Worm (Caenorhabditis elegans) whole organism, young adult: ENCODE data around the gene T23E1.3.

Source experiments
- F57A8.1 ChIP-seq: fragments of 200-800 bp; sonication (Bioruptor generic); optimal IDR thresholded peaks from 2 replicates; lab custom pipeline; 2018; ENCODE audit warnings: mild to moderate bottlenecking, missing genetic modification characterization, moderate library complexity, missing compliant biosample characterization
- K12H6.12 ChIP-seq: fragments of 200-800 bp; sonication (Bioruptor generic); optimal IDR thresholded peaks from 2 replicates; lab custom pipeline; 2018; ENCODE audit warnings: mild to moderate bottlenecking, missing genetic modification characterization, missing compliant biosample characterization
- Y53G8AR.9 ChIP-seq: fragments of 200-800 bp; sonication (Bioruptor generic); conservative IDR thresholded peaks from 2 replicates; pipeline ENCODE4 v1.3.6; 2022; ENCODE audit warnings: missing genetic modification reagents, missing genetic modification characterization, missing compliant biosample characterization
- aptf-2 ChIP-seq: fragments of 200-800 bp; sonication (Bioruptor generic); conservative IDR thresholded peaks from 2 replicates; pipeline ENCODE4 v1.3.6; 2022; ENCODE audit warnings: missing genetic modification reagents, missing genetic modification characterization, missing compliant biosample characterization
- die-1 ChIP-seq: sonication (generic microtip); optimal IDR thresholded peaks from 2 replicates; lab custom pipeline; 2016; ENCODE audit warnings: missing genotype, mild to moderate bottlenecking, missing genetic modification characterization, missing compliant biosample characterization
- hlh-26 ChIP-seq: fragments of 200-800 bp; sonication (Bioruptor generic); conservative IDR thresholded peaks from 2 replicates; pipeline ENCODE4 v1.3.6; 2022; ENCODE audit warnings: missing genetic modification reagents, missing genetic modification characterization, missing compliant biosample characterization
- hrde-1 ChIP-seq: sonication (generic microtip); optimal IDR thresholded peaks from 2 replicates; lab custom pipeline; 2016; ENCODE audit warnings: missing genetic modification characterization, mild to moderate bottlenecking, missing compliant biosample characterization, moderate library complexity, missing genotype, missing genetic modification reagents, borderline replicate concordance
- lin-40 ChIP-seq: sonication (generic microtip); optimal IDR thresholded peaks from 2 replicates; lab custom pipeline; 2016; ENCODE audit warnings: missing genetic modification characterization, mild to moderate bottlenecking, missing compliant biosample characterization, missing genotype, missing genetic modification reagents
- lsy-27 ChIP-seq: sonication (generic microtip); optimal IDR thresholded peaks from 2 replicates; lab custom pipeline; 2017; ENCODE audit warnings: missing genetic modification characterization, mild to moderate bottlenecking, missing compliant biosample characterization, antibody characterized with exemption, missing genotype, borderline replicate concordance; ENCODE audit not compliant: insufficient read depth
- mcd-1 ChIP-seq: fragments of 200-800 bp; sonication (Bioruptor generic); IDR thresholded peaks from 2 replicates; pipeline ENCODE4 v1.3.6; 2022; ENCODE audit warnings: missing genetic modification reagents, missing genetic modification characterization, missing compliant biosample characterization
- pha-4 ChIP-seq: fragments of 150-350 bp; sonication (generic microtip); optimal IDR thresholded peaks from 2 replicates; lab custom pipeline; 2014; ENCODE audit warnings: missing biosample characterization, missing genetic modification reagents, missing genetic modification characterization
- sea-2 ChIP-seq: fragments of 200-800 bp; sonication (Bioruptor generic); IDR thresholded peaks from 2 replicates; pipeline ENCODE4 v1.3.6; 2022; ENCODE audit warnings: missing genetic modification characterization, missing compliant biosample characterization

DNA sequence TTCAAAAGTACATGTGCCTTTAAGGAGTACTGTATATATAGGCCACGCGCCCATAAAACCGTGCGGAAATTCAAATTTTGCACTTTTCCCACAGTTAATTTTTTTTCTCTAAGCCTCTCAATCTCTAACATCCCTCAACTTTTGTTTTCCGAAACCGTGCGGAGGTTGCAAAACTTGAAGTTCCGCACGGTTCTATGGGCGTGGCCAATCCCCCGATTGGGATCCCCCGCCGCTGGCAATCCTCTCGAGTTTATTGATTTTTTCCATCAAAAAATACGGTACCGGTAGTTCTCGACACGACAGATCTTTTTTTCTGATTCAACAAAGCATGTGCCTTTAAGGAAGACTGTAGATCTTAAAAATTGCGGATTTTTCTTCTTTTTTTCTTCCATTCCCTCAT, at the start of gene T23E1.3:
- TF ChIP-seq Y53G8AR.9 (GFP tag; lab: Robert Waterston, UW) (no peak), mcd-1 (GFP tag; lab: Robert Waterston, UW) (no peak), lin-40 (tag; lab: Kevin White, UChicago) (no peak), K12H6.12 (tag; lab: Kevin White, UChicago) (no peak), lsy-27 (tag; lab: Kevin White, UChicago) (no peak), F57A8.1 (GFP tag; lab: Kevin White, UChicago) (no peak), pha-4 (tag; lab: Kevin White, UChicago) (no peak), hrde-1 (tag; lab: Kevin White, UChicago) (no peak), hlh-26 (GFP tag; lab: Robert Waterston, UW) (no peak), sea-2 (GFP tag; lab: Robert Waterston, UW) (no peak), aptf-2 (GFP tag; lab: Robert Waterston, UW) (no peak), die-1 (tag; lab: Kevin White, UChicago) (no peak)
